Worm (Caenorhabditis elegans): ENCODE results near the gene F44E7.3.
A peak's percentile ranks its signal among the peaks of the same experiment; 100 is the strongest.

F44E7.3 gene

ce11 chrV:5722093-5722492 lies 49.7 kb upstream of the F44E7.3 start (continued):
- no peak for TF ChIP-seq lin-35 (GFP tag; optimal IDR thresholded peaks at IDR 0.05)
- TF ChIP-seq rpc-1 (optimal IDR thresholded peaks at IDR 0.05): no peak
- TF ChIP-seq rpc-1 (tag; optimal IDR thresholded peaks at IDR 0.05): no peak
- no peak for TF ChIP-seq ceh-91 (GFP tag; IDR thresholded peaks at IDR 0.05)
- no peak; the same call in 1 of the 2 replicates for TF ChIP-seq D2030.7 (GFP tag; IDR thresholded peaks at IDR 0.05)
- no peak for TF ChIP-seq egl-18 (GFP tag; IDR thresholded peaks at IDR 0.05)
- no peak for TF ChIP-seq sdz-38 (tag; optimal IDR thresholded peaks at IDR 0.05)
- TF ChIP-seq K12H6.12 (tag; optimal IDR thresholded peaks at IDR 0.05): no peak
- TF ChIP-seq rcor-1 (GFP tag; IDR thresholded peaks at IDR 0.05): no peak
- TF ChIP-seq let-526 (GFP tag; IDR thresholded peaks at IDR 0.05): no peak
- no peak for TF ChIP-seq lsy-27 (tag; optimal IDR thresholded peaks at IDR 0.05; ENCODE audit: borderline replicate concordance, insufficient read depth)
- TF ChIP-seq madf-3 (GFP tag; IDR thresholded peaks at IDR 0.05): no peak
- TF ChIP-seq xnd-1 (tag; optimal IDR thresholded peaks at IDR 0.05): peak; percentile 34
- TF ChIP-seq ztf-26 (tag; optimal IDR thresholded peaks at IDR 0.05): no peak
- TF ChIP-seq him-1 (tag; optimal IDR thresholded peaks at IDR 0.05): peak; percentile 54
- no peak for TF ChIP-seq Y67H2A.10 (GFP tag; conservative IDR thresholded peaks at IDR 0.05)

ce11 chrV:5724395-5724794 lies 47.4 kb upstream of the F44E7.3 start:
- TF ChIP-seq ceh-100 (GFP tag; IDR thresholded peaks at IDR 0.05) (no peak), madf-6 (GFP tag; IDR thresholded peaks at IDR 0.05) (0 out of 2 replicates have a peak, but pooled peaks have one; percentile 17)

ce11 chrV:5726463-5726862 lies 45.3 kb upstream of the F44E7.3 start, which contains the start of gene K09H11.4:
Gene K09H11.4 (minus strand): TSS chrV:5726563.
- no peak for TF ChIP-seq F55B11.4 (tag; optimal IDR thresholded peaks at IDR 0.05; ENCODE audit: borderline replicate concordance, insufficient read depth)
- no peak for TF ChIP-seq sptf-2 (GFP tag; optimal IDR thresholded peaks at IDR 0.05)
- TF ChIP-seq zfh-2 (GFP tag; conservative IDR thresholded peaks at IDR 0.05): no peak
- no peak for TF ChIP-seq cebp-1 (GFP tag; IDR thresholded peaks at IDR 0.05)
- TF ChIP-seq cebp-1 (tag; optimal IDR thresholded peaks at IDR 0.05): no peak
- no peak for TF ChIP-seq tbp1 (GFP tag; optimal IDR thresholded peaks at IDR 0.05)
- no peak for TF ChIP-seq mxl-1 (tag; optimal IDR thresholded peaks at IDR 0.05)
- TF ChIP-seq ztf-18 (tag; optimal IDR thresholded peaks at IDR 0.05): no peak
- TF ChIP-seq B0019.2 (GFP tag; conservative IDR thresholded peaks at IDR 0.05): no peak
- TF ChIP-seq ztf-26 (tag; optimal IDR thresholded peaks at IDR 0.05): no peak
- TF ChIP-seq F33H1.4 (GFP tag; IDR thresholded peaks at IDR 0.05): no peak
- TF ChIP-seq aptf-2 (GFP tag; conservative IDR thresholded peaks at IDR 0.05): no peak
- no peak for TF ChIP-seq Y53G8AR.9 (GFP tag; conservative IDR thresholded peaks at IDR 0.05)
- no peak for TF ChIP-seq K12H6.12 (tag; optimal IDR thresholded peaks at IDR 0.05)
- TF ChIP-seq hlh-26 (GFP tag; conservative IDR thresholded peaks at IDR 0.05): no peak
- no peak for TF ChIP-seq nhr-179 (tag; optimal IDR thresholded peaks at IDR 0.05)

ce11 chrV:5730783-5731182 lies 41.0 kb upstream of the F44E7.3 start, which contains the start of gene K09H11.15:
Gene K09H11.15 (minus strand): TSS chrV:5730883.
- TF ChIP-seq aptf-2 (GFP tag; conservative IDR thresholded peaks at IDR 0.05) (no peak), ztf-6 (GFP tag; IDR thresholded peaks at IDR 0.05) (no peak), ceh-27 (GFP tag; optimal IDR thresholded peaks at IDR 0.05) (no peak), nfya-2 (GFP tag; IDR thresholded peaks at IDR 0.05) (no peak), chd-7 (tag; optimal IDR thresholded peaks at IDR 0.05) (no peak), hsf-1 (GFP tag; IDR thresholded peaks at IDR 0.05) (no peak), F23B12.7 (tag; optimal IDR thresholded peaks at IDR 0.05; ENCODE audit: insufficient read depth) (no peak)
